Worm (Caenorhabditis elegans): ENCODE data around the gene nemt-1.

DNA sequence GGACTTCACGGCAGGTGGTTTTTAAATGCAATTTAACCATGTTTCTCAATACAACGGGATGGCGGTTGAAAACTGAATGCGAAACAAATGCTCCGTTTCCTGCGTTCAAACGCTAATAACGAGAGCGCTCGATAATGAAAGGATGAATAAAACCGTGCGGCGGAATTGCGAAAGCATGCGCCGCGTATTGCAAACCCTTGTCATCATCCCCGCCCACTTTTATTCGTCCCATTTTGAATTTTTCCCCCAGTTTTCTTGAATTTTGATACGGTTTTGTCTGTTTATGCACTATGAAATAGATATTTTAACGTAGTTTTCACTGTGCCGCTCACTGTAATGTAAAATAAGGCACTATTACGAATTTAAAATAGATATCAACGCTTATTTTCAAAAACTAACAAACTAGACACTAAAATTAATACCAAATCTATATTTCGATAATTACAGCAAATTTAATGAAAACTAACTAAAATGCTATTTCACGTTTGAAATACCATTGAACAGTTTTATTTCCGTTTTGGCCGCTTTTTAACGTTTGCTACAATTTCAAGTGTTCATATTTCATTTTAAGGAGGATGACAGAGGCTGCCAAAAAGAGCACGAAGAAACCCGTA is 3.1 kb downstream of the nemt-1 start, which contains the start of the genes F49C12.9 and rpn-7:
- TF ChIP-seq unc-62 (GFP tag; optimal IDR thresholded peaks at IDR 0.05) (no peak), unc-39 (tag; optimal IDR thresholded peaks at IDR 0.05) (no peak), mdl-1 (tag; optimal IDR thresholded peaks at IDR 0.05) (no peak), C34F6.9 (tag; optimal IDR thresholded peaks at IDR 0.05) (peak; percentile 59), nhr-237 (tag; optimal IDR thresholded peaks at IDR 0.05) (no peak), ZK546.5 (tag; optimal IDR thresholded peaks at IDR 0.05) (no peak), ama-1 (optimal IDR thresholded peaks at IDR 0.05) (no peak)

Data from whole organism, L2 larva.